Fruit fly (Drosophila melanogaster): ENCODE measurements around the gene Brms1.
A peak's percentile ranks its signal among the peaks of the same experiment; 100 is the strongest.

Brms1 gene

dm6 chrX:12909577-12910426, at the start of gene Brms1, which contains the start of gene CG4645 (continued):
- TF ChIP-seq CG6854 (GFP tag; optimal IDR thresholded peaks at IDR 0.05): no peak
- TF ChIP-seq CG11902 (GFP tag; optimal IDR thresholded peaks at IDR 0.05): peak; percentile 24

dm6 chrX:12958920-12959319, 49.5 kb upstream of the Brms1 start, which contains the start of gene CG32642:
Gene CG32642 (plus strand): TSS chrX:12959220.
- no peak for TF ChIP-seq acj6 (GFP tag; optimal IDR thresholded peaks at IDR 0.05)
- no peak for TF ChIP-seq Hr38 (GFP tag; optimal IDR thresholded peaks at IDR 0.05)
- TF ChIP-seq CG9139 (GFP tag; optimal IDR thresholded peaks at IDR 0.05): no peak

dm6 chrX:12957412-12957895, 48.0 kb upstream of the Brms1 start, which contains the start of gene hec:
Gene hec (minus strand): TSS chrX:12957462.
- TF ChIP-seq CG32006 (GFP tag; optimal IDR thresholded peaks at IDR 0.05) (peak; percentile 21), Eip78C (GFP tag) (peak; percentile 48), Sox102F (GFP tag; optimal IDR thresholded peaks at IDR 0.05) (no peak), svp (GFP tag) (peak; percentile 22)

- TF ChIP-seq CG15336 (GFP tag; IDR thresholded peaks at IDR 0.05) (no peak), OdsH (GFP tag; optimal IDR thresholded peaks at IDR 0.05) (no peak), Sox15 (GFP tag; optimal IDR thresholded peaks at IDR 0.05) (no peak), Blimp-1 (GFP tag; optimal IDR thresholded peaks at IDR 0.05) (no peak), CG6276 (GFP tag; optimal IDR thresholded peaks at IDR 0.05) (no peak), fd59A (GFP tag; optimal IDR thresholded peaks at IDR 0.05) (no peak), CG32006 (GFP tag; optimal IDR thresholded peaks at IDR 0.05) (no peak), CG11902 (GFP tag; optimal IDR thresholded peaks at IDR 0.05) (no peak), fkh (GFP tag; optimal IDR thresholded peaks at IDR 0.05) (no peak), CG6163 (GFP tag; IDR thresholded peaks at IDR 0.05) (no peak), CG4318 (GFP tag; optimal IDR thresholded peaks at IDR 0.05) (no peak), cyc (GFP tag; optimal IDR thresholded peaks at IDR 0.05) (no peak), salr (GFP tag; optimal IDR thresholded peaks at IDR 0.05) (no peak), CG1621 (tag; optimal IDR thresholded peaks at IDR 0.05) (no peak)
These were observed 38.2 kb upstream of the Brms1 start for dm6 chrX:12947670-12948069.

- no peak for TF ChIP-seq cyc (GFP tag; optimal IDR thresholded peaks at IDR 0.05)
- TF ChIP-seq svp (GFP tag): peak; percentile 20
- no peak for TF ChIP-seq esn (GFP tag; optimal IDR thresholded peaks at IDR 0.05)
- no peak for TF ChIP-seq CG32006 (GFP tag; optimal IDR thresholded peaks at IDR 0.05)
These were observed 31.0 kb upstream of the Brms1 start for dm6 chrX:12940396-12940795.

dm6 chrX:12939951-12940350, 30.5 kb upstream of the Brms1 start:
- TF ChIP-seq Met (GFP tag; optimal IDR thresholded peaks at IDR 0.05): peak; percentile 25
- TF ChIP-seq spab (GFP tag; optimal IDR thresholded peaks at IDR 0.05): peak; percentile 18
- no peak for TF ChIP-seq Hr38 (GFP tag; optimal IDR thresholded peaks at IDR 0.05)
- TF ChIP-seq dsx (GFP tag; optimal IDR thresholded peaks at IDR 0.05; ENCODE audit: poor library complexity, severe bottlenecking): no peak
- TF ChIP-seq CG8632 (GFP tag; optimal IDR thresholded peaks at IDR 0.05): no peak
- TF ChIP-seq CG11762 (GFP tag; optimal IDR thresholded peaks at IDR 0.05; ENCODE audit: insufficient read depth): no peak
- TF ChIP-seq Eip75B (GFP tag; optimal IDR thresholded peaks at IDR 0.05): no peak
- TF ChIP-seq CG6808 (GFP tag; optimal IDR thresholded peaks at IDR 0.05): no peak
- TF ChIP-seq OdsH (GFP tag; optimal IDR thresholded peaks at IDR 0.05): peak; percentile 24
- TF ChIP-seq CG3032 (tag; optimal IDR thresholded peaks at IDR 0.05): peak; percentile 23
- TF ChIP-seq CG3919 (GFP tag; optimal IDR thresholded peaks at IDR 0.05): peak; percentile 3
- TF ChIP-seq acj6 (GFP tag; optimal IDR thresholded peaks at IDR 0.05): peak; percentile 13
- peak; percentile 0 for TF ChIP-seq Sox14 (GFP tag; optimal IDR thresholded peaks at IDR 0.05)
- TF ChIP-seq Blimp-1 (GFP tag; optimal IDR thresholded peaks at IDR 0.05): no peak
- TF ChIP-seq CG8119 (GFP tag; IDR thresholded peaks at IDR 0.05): no peak
- TF ChIP-seq CG4318 (GFP tag; optimal IDR thresholded peaks at IDR 0.05): no peak
- TF ChIP-seq CG1621 (tag; optimal IDR thresholded peaks at IDR 0.05): no peak
- TF ChIP-seq CG9139 (GFP tag; optimal IDR thresholded peaks at IDR 0.05): no peak
- TF ChIP-seq cyc (GFP tag; optimal IDR thresholded peaks at IDR 0.05): no peak
- TF ChIP-seq vri (GFP tag; optimal IDR thresholded peaks at IDR 0.05): no peak
- no peak for TF ChIP-seq CG34406 (GFP tag; optimal IDR thresholded peaks at IDR 0.05)
- no peak for TF ChIP-seq CG8319 (GFP tag; optimal IDR thresholded peaks at IDR 0.05)
- TF ChIP-seq topi (GFP tag; optimal IDR thresholded peaks at IDR 0.05): peak; percentile 41
- no peak for TF ChIP-seq fd85E (GFP tag; optimal IDR thresholded peaks at IDR 0.05)
- TF ChIP-seq esn (GFP tag; optimal IDR thresholded peaks at IDR 0.05): peak; percentile 19
- TF ChIP-seq CG32006 (GFP tag; optimal IDR thresholded peaks at IDR 0.05): no peak

Measured in whole organism, prepupa.